Worm (Caenorhabditis elegans) whole organism, late embryonic: ENCODE measurements around the gene K08E7.4.

Experiments used
- C08G9.2 ChIP-seq: sonication (generic microtip); optimal IDR thresholded peaks from 2 replicates; lab custom pipeline; 2016; ENCODE audit warnings: mild to moderate bottlenecking, missing genetic modification characterization, moderate library complexity, missing compliant biosample characterization
- C38D4.7 ChIP-seq: fragments of 200-800 bp; sonication (Bioruptor generic); optimal IDR thresholded peaks from 2 replicates; lab custom pipeline; 2018; ENCODE audit warnings: mild to moderate bottlenecking, missing genetic modification characterization, moderate library complexity, missing compliant biosample characterization
- K02D7.2 ChIP-seq: sonication (generic microtip); optimal IDR thresholded peaks from 2 replicates; lab custom pipeline; 2017; ENCODE audit warnings: mild to moderate bottlenecking, missing genetic modification characterization, missing compliant biosample characterization
- K09A11.1 ChIP-seq: sonication (generic microtip); optimal IDR thresholded peaks from 2 replicates; lab custom pipeline; 2017; ENCODE audit warnings: antibody characterized with exemption, mild to moderate bottlenecking, missing genetic modification characterization, missing compliant biosample characterization; ENCODE audit not compliant: insufficient read depth
- Y22D7AL.16 ChIP-seq: sonication (generic microtip); optimal IDR thresholded peaks from 2 replicates; lab custom pipeline; 2016; ENCODE audit warnings: missing genetic modification characterization, missing compliant biosample characterization
- ahr-1 ChIP-seq: sonication (generic microtip); optimal IDR thresholded peaks from 2 replicates; lab custom pipeline; 2016; ENCODE audit warnings: missing genetic modification characterization, missing compliant biosample characterization
- ama-1 ChIP-seq: fragments of 150-350 bp; optimal IDR thresholded peaks from 2 replicates; lab custom pipeline; 2014
- ceh-14 ChIP-seq: sonication (generic microtip); optimal IDR thresholded peaks from 2 replicates; lab custom pipeline; 2016; ENCODE audit warnings: missing genotype, missing genetic modification characterization, missing compliant biosample characterization
- ceh-18 ChIP-seq: sonication (generic microtip); optimal IDR thresholded peaks from 2 replicates; lab custom pipeline; 2016; ENCODE audit warnings: missing genetic modification characterization, missing compliant biosample characterization
- ceh-22 ChIP-seq: sonication (generic microtip); optimal IDR thresholded peaks from 2 replicates; lab custom pipeline; 2017; ENCODE audit warnings: missing biosample characterization, missing genetic modification characterization
- ceh-24 ChIP-seq: sonication (generic microtip); optimal IDR thresholded peaks from 2 replicates; lab custom pipeline; 2016; ENCODE audit warnings: mild to moderate bottlenecking, missing genetic modification characterization, missing compliant biosample characterization
- ceh-30 ChIP-seq: fragments of 150-350 bp; optimal IDR thresholded peaks from 2 replicates; lab custom pipeline; 2014; ENCODE audit warnings: missing biosample characterization, missing genetic modification characterization
- ceh-31 ChIP-seq: sonication (generic microtip); optimal IDR thresholded peaks from 2 replicates; lab custom pipeline; 2016; ENCODE audit warnings: missing genetic modification characterization, missing compliant biosample characterization
- ceh-34 ChIP-seq: sonication (generic microtip); optimal IDR thresholded peaks from 2 replicates; lab custom pipeline; 2016; ENCODE audit warnings: mild to moderate bottlenecking, missing genetic modification characterization, missing compliant biosample characterization
- ceh-45 ChIP-seq: fragments of 200-800 bp; sonication (Bioruptor generic); IDR thresholded peaks from 2 replicates; pipeline ENCODE4 v1.3.6; 2022; ENCODE audit warnings: missing genetic modification reagents, missing genetic modification characterization, missing compliant biosample characterization
- ceh-9 ChIP-seq: sonication (generic microtip); optimal IDR thresholded peaks from 2 replicates; lab custom pipeline; 2016; ENCODE audit warnings: mild to moderate bottlenecking, missing genetic modification characterization, inconsistent platforms, missing compliant biosample characterization
- che-1 ChIP-seq: sonication (generic microtip); optimal IDR thresholded peaks from 2 replicates; lab custom pipeline; 2016; ENCODE audit warnings: mild to moderate bottlenecking, missing genetic modification characterization, missing compliant biosample characterization
- dmd-4 ChIP-seq: sonication (generic microtip); optimal IDR thresholded peaks from 2 replicates; lab custom pipeline; 2016; ENCODE audit warnings: borderline replicate concordance, missing genetic modification characterization, missing compliant biosample characterization
- dve-1 ChIP-seq: sonication (generic microtip); optimal IDR thresholded peaks from 2 replicates; lab custom pipeline; 2017; ENCODE audit warnings: antibody characterized with exemption, mild to moderate bottlenecking, missing genetic modification characterization, missing compliant biosample characterization
- elt-4 ChIP-seq: sonication (generic microtip); optimal IDR thresholded peaks from 2 replicates; lab custom pipeline; 2016; ENCODE audit warnings: missing genetic modification characterization, missing compliant biosample characterization
- ets-4 ChIP-seq: sonication (generic microtip); optimal IDR thresholded peaks from 2 replicates; lab custom pipeline; 2016; ENCODE audit warnings: missing genetic modification characterization, missing compliant biosample characterization
- fkh-6 ChIP-seq: sonication (generic microtip); optimal IDR thresholded peaks from 2 replicates; lab custom pipeline; 2016; ENCODE audit warnings: missing genetic modification characterization, missing compliant biosample characterization
- gmeb-2 ChIP-seq: sonication (generic microtip); optimal IDR thresholded peaks from 2 replicates; lab custom pipeline; 2016; ENCODE audit warnings: missing genetic modification characterization, inconsistent platforms, missing compliant biosample characterization
- hlh-13 ChIP-seq: fragments of 200-800 bp; sonication (Bioruptor generic); optimal IDR thresholded peaks from 2 replicates; lab custom pipeline; 2018; ENCODE audit warnings: mild to moderate bottlenecking, missing genetic modification characterization, missing compliant biosample characterization
- hlh-30 ChIP-seq: sonication (generic microtip); optimal IDR thresholded peaks from 2 replicates; lab custom pipeline; 2017; ENCODE audit warnings: antibody characterized with exemption, missing genetic modification characterization, missing compliant biosample characterization; ENCODE audit not compliant: insufficient read depth
- hlh-6 ChIP-seq: sonication (generic microtip); optimal IDR thresholded peaks from 2 replicates; lab custom pipeline; 2016; ENCODE audit warnings: missing genotype, missing genetic modification characterization, missing compliant biosample characterization
- hlh-8 ChIP-seq: sonication (generic microtip); optimal IDR thresholded peaks from 2 replicates; lab custom pipeline; 2016; ENCODE audit warnings: missing genotype, missing genetic modification characterization, missing compliant biosample characterization
- lin-11 ChIP-seq: fragments of 200-800 bp; sonication (Bioruptor generic); optimal IDR thresholded peaks from 2 replicates; lab custom pipeline; 2018; ENCODE audit warnings: mild to moderate bottlenecking, missing genetic modification characterization, missing compliant biosample characterization
- nfya-1 ChIP-seq: sonication (generic microtip); optimal IDR thresholded peaks from 2 replicates; lab custom pipeline; 2017; ENCODE audit warnings: missing genetic modification characterization, mild to moderate bottlenecking, missing compliant biosample characterization, antibody characterized with exemption, moderate library complexity
- nhr-11 ChIP-seq: fragments of 150-350 bp; optimal IDR thresholded peaks from 2 replicates; lab custom pipeline; 2014; ENCODE audit warnings: missing biosample characterization, missing genetic modification characterization
- npax-4 ChIP-seq: sonication (generic microtip); optimal IDR thresholded peaks from 2 replicates; lab custom pipeline; 2016; ENCODE audit warnings: missing genetic modification characterization, missing compliant biosample characterization
- odd-2 ChIP-seq: sonication (generic microtip); optimal IDR thresholded peaks from 2 replicates; lab custom pipeline; 2017; ENCODE audit warnings: antibody characterized with exemption, mild to moderate bottlenecking, missing genetic modification characterization, missing compliant biosample characterization
- pat-9 ChIP-seq: fragments of 200-800 bp; sonication (Bioruptor generic); optimal IDR thresholded peaks from 2 replicates; lab custom pipeline; 2018; ENCODE audit warnings: mild to moderate bottlenecking, missing genetic modification characterization, moderate library complexity, missing compliant biosample characterization
- pax-1 ChIP-seq: fragments of 150-350 bp; optimal IDR thresholded peaks from 2 replicates; lab custom pipeline; 2014; ENCODE audit warnings: missing biosample characterization, missing genetic modification characterization
- pha-2 ChIP-seq: sonication (generic microtip); optimal IDR thresholded peaks from 2 replicates; lab custom pipeline; 2017; ENCODE audit warnings: mild to moderate bottlenecking, missing genetic modification characterization, missing compliant biosample characterization
- pha-4 ChIP-seq: fragments of 150-350 bp; optimal IDR thresholded peaks from 2 replicates; lab custom pipeline; 2018; ENCODE audit warnings: missing biosample characterization, missing genetic modification reagents, missing genetic modification characterization
- pqm-1 ChIP-seq: sonication (generic microtip); optimal IDR thresholded peaks from 2 replicates; lab custom pipeline; 2016; ENCODE audit warnings: missing genetic modification characterization, missing compliant biosample characterization
- pros-1 ChIP-seq: fragments of 150-350 bp; optimal IDR thresholded peaks from 2 replicates; lab custom pipeline; 2014; ENCODE audit warnings: missing biosample characterization, missing genetic modification reagents, missing genetic modification characterization
- ref-2 ChIP-seq: sonication (generic microtip); optimal IDR thresholded peaks from 2 replicates; lab custom pipeline; 2016; ENCODE audit warnings: missing genetic modification characterization, missing compliant biosample characterization
- rnt-1 ChIP-seq: sonication (generic microtip); optimal IDR thresholded peaks from 2 replicates; lab custom pipeline; 2016; ENCODE audit warnings: missing genetic modification characterization, missing compliant biosample characterization
- sdc-2 ChIP-seq: sonication (generic microtip); optimal IDR thresholded peaks from 2 replicates; lab custom pipeline; 2016; ENCODE audit warnings: missing genotype, missing genetic modification characterization, missing compliant biosample characterization
- sox-4 ChIP-seq: sonication (generic microtip); optimal IDR thresholded peaks from 2 replicates; lab custom pipeline; 2017; ENCODE audit warnings: mild to moderate bottlenecking, missing genetic modification characterization, inconsistent platforms, missing compliant biosample characterization
- syd-9 ChIP-seq: sonication (generic microtip); optimal IDR thresholded peaks from 2 replicates; lab custom pipeline; 2016; ENCODE audit warnings: mild to moderate bottlenecking, missing genetic modification characterization, moderate library complexity, missing compliant biosample characterization
- tbx-2 ChIP-seq: sonication (generic microtip); optimal IDR thresholded peaks from 2 replicates; lab custom pipeline; 2016; ENCODE audit warnings: missing genetic modification characterization, missing compliant biosample characterization
- tbx-7 ChIP-seq: sonication (generic microtip); optimal IDR thresholded peaks from 2 replicates; lab custom pipeline; 2016; ENCODE audit warnings: missing genotype, missing genetic modification characterization, missing compliant biosample characterization
- unc-3 ChIP-seq, 2 experiments: fragments of 200-800 bp in 1 of 2; sonication (Bioruptor generic) in 1 of 2; sonication (generic microtip) in 1 of 2; conservative IDR thresholded peaks in 1 of 2; optimal IDR thresholded peaks in 1 of 2; 2 replicates each; pipeline versions ENCODE4 v1.3.6 to Lab custom; 2016 to 2022; ENCODE audit warnings: missing compliant biosample characterization in 2 of 2, missing genetic modification characterization in 2 of 2, missing genetic modification reagents in 1 of 2
- unc-55 ChIP-seq: sonication (generic microtip); optimal IDR thresholded peaks from 2 replicates; lab custom pipeline; 2017; ENCODE audit warnings: missing biosample characterization, missing genetic modification reagents, missing genetic modification characterization
- unc-86 ChIP-seq: sonication (generic microtip); optimal IDR thresholded peaks from 2 replicates; lab custom pipeline; 2016; ENCODE audit warnings: missing genetic modification characterization, missing compliant biosample characterization
- zip-5 ChIP-seq: sonication (generic microtip); optimal IDR thresholded peaks from 2 replicates; lab custom pipeline; 2016; ENCODE audit warnings: missing genetic modification characterization, missing compliant biosample characterization
- ztf-16 ChIP-seq: sonication (generic microtip); optimal IDR thresholded peaks from 2 replicates; lab custom pipeline; 2017; ENCODE audit warnings: missing genetic modification characterization, missing compliant biosample characterization

K08E7.4 gene

ce11 chrIV:12596960-12597359, 26.0 kb upstream of the K08E7.4 start:
- TF ChIP-seq nhr-11 (tag; lab: Kevin White, UChicago) (no peak), tbx-2 (tag; lab: Kevin White, UChicago) (no peak), C38D4.7 (GFP tag; lab: Kevin White, UChicago) (no peak), elt-4 (tag; lab: Kevin White, UChicago) (no peak), ref-2 (no peak), che-1 (tag; lab: Kevin White, UChicago) (no peak), ets-4 (tag; lab: Kevin White, UChicago) (no peak), K09A11.1 (no peak)

ce11 chrIV:12594574-12594973, 23.6 kb upstream of the K08E7.4 start:
- TF ChIP-seq hlh-30 (peak; percentile 83), pax-1 (tag; lab: Kevin White, UChicago) (no peak), odd-2 (no peak), ceh-24 (peak; percentile 49), fkh-6 (tag; lab: Kevin White, UChicago) (peak; percentile 68), ceh-22 (tag; lab: Kevin White, UChicago) (no peak), hlh-13 (GFP tag; lab: Kevin White, UChicago) (peak; percentile 66), ceh-34 (peak; percentile 40), ahr-1 (tag; lab: Kevin White, UChicago) (no peak), syd-9 (peak; percentile 68), nhr-11 (tag; lab: Kevin White, UChicago) (no peak), pha-4 (no peak), ceh-18 (tag; lab: Kevin White, UChicago) (peak; percentile 87), unc-3 (GFP tag; conservative IDR thresholded peaks at IDR 0.05; lab: Robert Waterston, UW) (peak; percentile 67; the same call in 1 of the 2 replicates), unc-3 (tag; optimal IDR thresholded peaks at IDR 0.05; lab: Kevin White, UChicago) (peak; percentile 54), zip-5 (tag; lab: Kevin White, UChicago) (peak; percentile 79), pqm-1 (tag; lab: Kevin White, UChicago) (peak; percentile 90), ztf-16 (peak; percentile 25), npax-4 (peak; percentile 54), gmeb-2 (tag; lab: Kevin White, UChicago) (peak; percentile 58), K02D7.2 (tag; lab: Kevin White, UChicago) (peak; percentile 66), rnt-1 (tag; lab: Kevin White, UChicago) (peak; percentile 92), Y22D7AL.16 (tag; lab: Kevin White, UChicago) (peak; percentile 66), dve-1 (peak; percentile 60), ceh-31 (peak; percentile 65), pat-9 (peak; percentile 74), elt-4 (tag; lab: Kevin White, UChicago) (no peak), ceh-30 (tag; lab: Kevin White, UChicago) (no peak), hlh-6 (tag; lab: Kevin White, UChicago) (peak; percentile 64), C08G9.2 (tag; lab: Kevin White, UChicago) (peak; percentile 70), ceh-9 (tag; lab: Kevin White, UChicago) (peak; percentile 59), ceh-14 (tag; lab: Kevin White, UChicago) (peak; percentile 89), dmd-4 (tag; lab: Kevin White, UChicago) (peak; percentile 31), C38D4.7 (GFP tag; lab: Kevin White, UChicago) (peak; percentile 47), ref-2 (peak; percentile 47), lin-11 (tag; lab: Kevin White, UChicago) (peak; percentile 59), nfya-1 (peak; percentile 57), tbx-7 (tag; lab: Kevin White, UChicago) (peak; percentile 17), pha-2 (tag; lab: Kevin White, UChicago) (peak; percentile 47), sox-4 (peak; percentile 82), unc-86 (peak; percentile 0), sdc-2 (peak; percentile 57), hlh-8 (peak; percentile 41), ama-1 (lab: Kevin White, UChicago) (no peak), pros-1 (tag; lab: Kevin White, UChicago) (no peak), ceh-45 (GFP tag; lab: Robert Waterston, UW) (peak; percentile 92), unc-55 (GFP tag; lab: Kevin White, UChicago) (no peak)
